Worm (Caenorhabditis elegans) whole organism, late embryonic: ENCODE measurements around the gene dlhd-1.

ENCODE experiments used
- C08G9.2 ChIP-seq: sonication (generic microtip); optimal IDR thresholded peaks from 2 replicates; lab custom pipeline; 2016; ENCODE audit warnings: mild to moderate bottlenecking, missing genetic modification characterization, moderate library complexity, missing compliant biosample characterization
- C38D4.7 ChIP-seq: fragments of 200-800 bp; sonication (Bioruptor generic); optimal IDR thresholded peaks from 2 replicates; lab custom pipeline; 2018; ENCODE audit warnings: mild to moderate bottlenecking, missing genetic modification characterization, moderate library complexity, missing compliant biosample characterization
- F13H6.1 ChIP-seq: sonication (generic microtip); optimal IDR thresholded peaks from 2 replicates; lab custom pipeline; 2016; ENCODE audit warnings: missing genetic modification characterization, missing compliant biosample characterization
- K02D7.2 ChIP-seq: sonication (generic microtip); optimal IDR thresholded peaks from 2 replicates; lab custom pipeline; 2017; ENCODE audit warnings: mild to moderate bottlenecking, missing genetic modification characterization, missing compliant biosample characterization
- Y22D7AL.16 ChIP-seq: sonication (generic microtip); optimal IDR thresholded peaks from 2 replicates; lab custom pipeline; 2016; ENCODE audit warnings: missing genetic modification characterization, missing compliant biosample characterization
- ahr-1 ChIP-seq: sonication (generic microtip); optimal IDR thresholded peaks from 2 replicates; lab custom pipeline; 2016; ENCODE audit warnings: missing genetic modification characterization, missing compliant biosample characterization
- ama-1 ChIP-seq: fragments of 150-350 bp; optimal IDR thresholded peaks from 2 replicates; lab custom pipeline; 2014
- ceh-14 ChIP-seq: sonication (generic microtip); optimal IDR thresholded peaks from 2 replicates; lab custom pipeline; 2016; ENCODE audit warnings: missing genotype, missing genetic modification characterization, missing compliant biosample characterization
- ceh-19 ChIP-seq: fragments of 200-800 bp; sonication (Bioruptor generic); optimal IDR thresholded peaks from 2 replicates; lab custom pipeline; 2018; ENCODE audit warnings: mild to moderate bottlenecking, missing genetic modification characterization, missing compliant biosample characterization
- ceh-24 ChIP-seq: sonication (generic microtip); optimal IDR thresholded peaks from 2 replicates; lab custom pipeline; 2016; ENCODE audit warnings: mild to moderate bottlenecking, missing genetic modification characterization, missing compliant biosample characterization
- ceh-45 ChIP-seq: fragments of 200-800 bp; sonication (Bioruptor generic); IDR thresholded peaks from 2 replicates; pipeline ENCODE4 v1.3.6; 2022; ENCODE audit warnings: missing genetic modification reagents, missing genetic modification characterization, missing compliant biosample characterization
- ceh-48 ChIP-seq: sonication (generic microtip); optimal IDR thresholded peaks from 2 replicates; lab custom pipeline; 2016; ENCODE audit warnings: missing genetic modification characterization, inconsistent platforms, missing compliant biosample characterization
- che-1 ChIP-seq: sonication (generic microtip); optimal IDR thresholded peaks from 2 replicates; lab custom pipeline; 2016; ENCODE audit warnings: mild to moderate bottlenecking, missing genetic modification characterization, missing compliant biosample characterization
- elt-4 ChIP-seq: sonication (generic microtip); optimal IDR thresholded peaks from 2 replicates; lab custom pipeline; 2016; ENCODE audit warnings: missing genetic modification characterization, missing compliant biosample characterization
- eyg-1 ChIP-seq: sonication (generic microtip); optimal IDR thresholded peaks from 2 replicates; lab custom pipeline; 2016; ENCODE audit warnings: missing genotype, missing genetic modification characterization, missing compliant biosample characterization
- fkh-10 ChIP-seq: fragments of 150-350 bp; optimal IDR thresholded peaks from 2 replicates; lab custom pipeline; 2014; ENCODE audit warnings: missing biosample characterization, missing genetic modification reagents, missing genetic modification characterization
- fkh-6 ChIP-seq: sonication (generic microtip); optimal IDR thresholded peaks from 2 replicates; lab custom pipeline; 2016; ENCODE audit warnings: missing genetic modification characterization, missing compliant biosample characterization
- gmeb-2 ChIP-seq: sonication (generic microtip); optimal IDR thresholded peaks from 2 replicates; lab custom pipeline; 2016; ENCODE audit warnings: missing genetic modification characterization, inconsistent platforms, missing compliant biosample characterization
- hlh-15 ChIP-seq: sonication (generic microtip); optimal IDR thresholded peaks from 2 replicates; lab custom pipeline; 2016; ENCODE audit warnings: missing genetic modification characterization, missing compliant biosample characterization
- hlh-8 ChIP-seq: sonication (generic microtip); optimal IDR thresholded peaks from 2 replicates; lab custom pipeline; 2016; ENCODE audit warnings: missing genotype, missing genetic modification characterization, missing compliant biosample characterization
- lim-6 ChIP-seq: sonication (generic microtip); optimal IDR thresholded peaks from 2 replicates; lab custom pipeline; 2016; ENCODE audit warnings: missing genetic modification characterization, missing compliant biosample characterization
- lin-11 ChIP-seq: fragments of 200-800 bp; sonication (Bioruptor generic); optimal IDR thresholded peaks from 2 replicates; lab custom pipeline; 2018; ENCODE audit warnings: mild to moderate bottlenecking, missing genetic modification characterization, missing compliant biosample characterization
- madf-2 ChIP-seq: sonication (generic microtip); optimal IDR thresholded peaks from 2 replicates; lab custom pipeline; 2017; ENCODE audit warnings: missing genetic modification characterization, missing compliant biosample characterization
- mec-3 ChIP-seq: sonication (generic microtip); optimal IDR thresholded peaks from 2 replicates; lab custom pipeline; 2016; ENCODE audit warnings: borderline replicate concordance, missing genetic modification characterization, missing compliant biosample characterization
- nhr-232 ChIP-seq: sonication (generic microtip); optimal IDR thresholded peaks from 2 replicates; lab custom pipeline; 2016; ENCODE audit warnings: missing genetic modification characterization, missing compliant biosample characterization
- odd-2 ChIP-seq: sonication (generic microtip); optimal IDR thresholded peaks from 2 replicates; lab custom pipeline; 2017; ENCODE audit warnings: antibody characterized with exemption, mild to moderate bottlenecking, missing genetic modification characterization, missing compliant biosample characterization
- pag-3 ChIP-seq: sonication (generic microtip); optimal IDR thresholded peaks from 2 replicates; lab custom pipeline; 2016; ENCODE audit warnings: missing compliant biosample characterization, missing genetic modification characterization, borderline replicate concordance
- pax-1 ChIP-seq: fragments of 150-350 bp; optimal IDR thresholded peaks from 2 replicates; lab custom pipeline; 2014; ENCODE audit warnings: missing biosample characterization, missing genetic modification characterization
- pha-2 ChIP-seq: sonication (generic microtip); optimal IDR thresholded peaks from 2 replicates; lab custom pipeline; 2017; ENCODE audit warnings: mild to moderate bottlenecking, missing genetic modification characterization, missing compliant biosample characterization
- pros-1 ChIP-seq: fragments of 150-350 bp; optimal IDR thresholded peaks from 2 replicates; lab custom pipeline; 2014; ENCODE audit warnings: missing biosample characterization, missing genetic modification reagents, missing genetic modification characterization
- rnt-1 ChIP-seq: sonication (generic microtip); optimal IDR thresholded peaks from 2 replicates; lab custom pipeline; 2016; ENCODE audit warnings: missing genetic modification characterization, missing compliant biosample characterization
- sdc-2 ChIP-seq: sonication (generic microtip); optimal IDR thresholded peaks from 2 replicates; lab custom pipeline; 2016; ENCODE audit warnings: missing genotype, missing genetic modification characterization, missing compliant biosample characterization
- syd-9 ChIP-seq: sonication (generic microtip); optimal IDR thresholded peaks from 2 replicates; lab custom pipeline; 2016; ENCODE audit warnings: mild to moderate bottlenecking, missing genetic modification characterization, moderate library complexity, missing compliant biosample characterization
- tbx-2 ChIP-seq: sonication (generic microtip); optimal IDR thresholded peaks from 2 replicates; lab custom pipeline; 2016; ENCODE audit warnings: missing genetic modification characterization, missing compliant biosample characterization
- ttx-3 ChIP-seq: sonication (generic microtip); optimal IDR thresholded peaks from 2 replicates; lab custom pipeline; 2016; ENCODE audit warnings: missing genetic modification reagents, missing genetic modification characterization, missing compliant biosample characterization
- unc-3 ChIP-seq, 2 experiments: fragments of 200-800 bp in 1 of 2; sonication (Bioruptor generic) in 1 of 2; sonication (generic microtip) in 1 of 2; conservative IDR thresholded peaks in 1 of 2; optimal IDR thresholded peaks in 1 of 2; 2 replicates each; pipeline versions ENCODE4 v1.3.6 to Lab custom; 2016 to 2022; ENCODE audit warnings: missing compliant biosample characterization in 2 of 2, missing genetic modification characterization in 2 of 2, missing genetic modification reagents in 1 of 2
- unc-55 ChIP-seq: sonication (generic microtip); optimal IDR thresholded peaks from 2 replicates; lab custom pipeline; 2017; ENCODE audit warnings: missing biosample characterization, missing genetic modification reagents, missing genetic modification characterization
- unc-86 ChIP-seq: sonication (generic microtip); optimal IDR thresholded peaks from 2 replicates; lab custom pipeline; 2016; ENCODE audit warnings: missing genetic modification characterization, missing compliant biosample characterization
- zip-5 ChIP-seq: sonication (generic microtip); optimal IDR thresholded peaks from 2 replicates; lab custom pipeline; 2016; ENCODE audit warnings: missing genetic modification characterization, missing compliant biosample characterization
- ztf-16 ChIP-seq: sonication (generic microtip); optimal IDR thresholded peaks from 2 replicates; lab custom pipeline; 2017; ENCODE audit warnings: missing genetic modification characterization, missing compliant biosample characterization

Gene dlhd-1

DNA sequence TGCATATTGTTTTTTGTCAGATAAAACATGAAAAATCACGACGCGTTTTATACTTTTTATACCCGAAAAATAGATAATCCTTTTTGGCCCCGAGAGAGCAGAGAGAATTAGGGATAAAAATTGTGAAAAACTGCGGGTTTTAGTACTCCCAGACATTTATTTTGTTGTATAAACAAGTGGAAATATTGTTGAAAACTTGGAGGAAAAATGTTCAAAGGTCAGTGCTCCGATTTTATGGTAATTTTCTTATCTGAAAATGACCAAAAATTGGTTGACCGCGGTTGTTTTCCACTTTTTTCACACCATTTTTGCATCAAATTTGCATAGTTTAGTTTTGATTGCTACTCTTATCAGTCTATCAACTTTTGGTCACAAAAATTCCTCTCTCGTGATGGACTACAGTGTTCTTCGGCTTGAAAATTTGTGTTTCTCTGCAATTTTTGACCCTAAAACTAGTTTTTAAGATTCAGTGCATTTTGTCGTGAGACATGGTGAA, at the start of gene dlhd-1:
Gene dlhd-1, minus strand, starts transcription at position 51 of the 496 bp plus-strand sequence.
- TF ChIP-seq lim-6 (tag; lab: Kevin White, UChicago) (no peak), hlh-8 (tag; lab: Kevin White, UChicago) (no peak), sdc-2 (no peak), unc-55 (GFP tag; lab: Kevin White, UChicago) (no peak), ama-1 (no peak), unc-86 (no peak), pax-1 (tag; lab: Kevin White, UChicago) (no peak), odd-2 (tag; lab: Kevin White, UChicago) (no peak), unc-3 (GFP tag; conservative IDR thresholded peaks at IDR 0.05; lab: Robert Waterston, UW) (no peak), unc-3 (tag; optimal IDR thresholded peaks at IDR 0.05; lab: Kevin White, UChicago) (no peak), ztf-16 (tag; lab: Kevin White, UChicago) (no peak), hlh-15 (no peak), Y22D7AL.16 (tag; lab: Kevin White, UChicago) (no peak)

DNA sequence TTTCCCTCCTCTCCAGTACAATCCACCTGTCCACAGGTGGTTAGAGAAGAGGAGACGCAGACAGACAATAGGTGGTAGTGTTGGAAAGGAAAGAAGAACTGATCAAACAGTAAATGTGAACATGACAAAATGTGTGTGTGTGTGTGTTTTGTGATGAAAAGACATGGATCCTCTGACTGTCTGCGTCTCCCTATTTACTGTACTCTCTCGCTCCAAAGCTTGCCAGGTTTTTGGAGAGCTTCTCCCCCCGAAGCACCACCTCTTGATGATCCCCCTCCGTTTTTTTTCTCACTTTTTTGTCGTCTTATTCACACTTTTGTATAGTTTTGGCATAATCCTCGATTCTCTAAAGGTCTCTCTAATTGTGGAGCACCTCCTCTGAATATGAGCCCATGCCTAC, 45.3 kb upstream of the dlhd-1 start:
- TF ChIP-seq F13H6.1 (tag; lab: Kevin White, UChicago) (no peak), C08G9.2 (tag; lab: Kevin White, UChicago) (no peak)

DNA sequence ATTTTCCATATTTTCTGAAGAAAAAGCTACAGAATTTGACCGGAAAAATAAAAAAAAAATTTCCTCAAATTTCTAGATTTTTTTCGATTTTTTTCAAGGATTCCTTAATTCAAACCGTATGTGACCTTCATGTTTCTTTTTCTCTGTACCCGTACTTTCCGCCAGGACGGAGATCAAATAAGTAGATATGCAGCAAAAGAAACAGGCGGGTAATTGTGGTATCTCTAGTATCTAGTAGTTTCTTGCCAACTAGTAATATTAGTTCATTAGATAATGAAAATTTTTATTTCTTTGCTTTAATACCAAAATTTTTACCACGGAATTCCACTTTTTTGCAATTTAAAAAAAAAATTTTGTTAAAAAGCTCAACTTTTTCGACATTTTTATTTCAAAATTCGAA, 42.7 kb upstream of the dlhd-1 start:
- TF ChIP-seq ceh-24 (tag; lab: Kevin White, UChicago): no peak
- TF ChIP-seq ceh-14 (tag; lab: Kevin White, UChicago): no peak
- no peak for TF ChIP-seq odd-2 (tag; lab: Kevin White, UChicago)
- no peak for TF ChIP-seq pha-2
- TF ChIP-seq madf-2 (tag; lab: Kevin White, UChicago): no peak
- no peak for TF ChIP-seq pros-1 (tag; lab: Kevin White, UChicago)
- TF ChIP-seq eyg-1 (tag; lab: Kevin White, UChicago): no peak
- TF ChIP-seq mec-3 (tag; lab: Kevin White, UChicago): no peak
- no peak for TF ChIP-seq fkh-6 (tag; lab: Kevin White, UChicago)
- no peak for TF ChIP-seq zip-5 (tag; lab: Kevin White, UChicago)

ce11 chrII:1203523-1203922, 31.6 kb upstream of the dlhd-1 start:
- TF ChIP-seq pros-1 (tag; lab: Kevin White, UChicago): no peak
- TF ChIP-seq C08G9.2 (tag; lab: Kevin White, UChicago): no peak
- no peak for TF ChIP-seq elt-4 (tag; lab: Kevin White, UChicago)
- TF ChIP-seq rnt-1 (tag; lab: Kevin White, UChicago): no peak
- no peak for TF ChIP-seq syd-9 (tag; lab: Kevin White, UChicago)
- no peak for TF ChIP-seq tbx-2 (tag; lab: Kevin White, UChicago)
- no peak for TF ChIP-seq fkh-10 (GFP tag; lab: Kevin White, UChicago)
- TF ChIP-seq pax-1 (tag; lab: Kevin White, UChicago): no peak

DNA sequence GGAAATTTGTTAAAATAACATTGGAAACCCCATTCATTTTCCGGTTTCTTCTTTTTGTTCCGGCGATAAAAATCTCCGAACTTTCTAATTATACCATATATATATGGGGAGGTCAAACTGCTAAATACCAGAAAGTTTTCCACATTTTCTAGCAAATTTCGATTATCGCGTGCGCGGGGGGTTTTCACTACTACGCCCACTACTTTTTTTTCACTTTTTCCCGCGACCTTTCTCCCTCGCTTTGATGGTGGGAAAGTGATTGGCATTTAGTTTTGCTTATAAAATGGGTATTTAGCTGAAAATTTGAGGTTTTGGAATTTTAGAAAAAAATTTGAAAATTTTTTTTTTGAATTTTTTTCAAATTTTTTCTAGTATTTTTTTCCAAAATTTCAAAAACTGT, 28.1 kb upstream of the dlhd-1 start:
- TF ChIP-seq K02D7.2 (tag; lab: Kevin White, UChicago): no peak
- TF ChIP-seq ceh-45 (GFP tag; lab: Robert Waterston, UW): no peak
- no peak for TF ChIP-seq lin-11 (tag; lab: Kevin White, UChicago)
- TF ChIP-seq gmeb-2 (tag; lab: Kevin White, UChicago): no peak
- no peak for TF ChIP-seq fkh-10 (GFP tag; lab: Kevin White, UChicago)
- no peak for TF ChIP-seq ztf-16 (tag; lab: Kevin White, UChicago)
- no peak for TF ChIP-seq hlh-15

DNA sequence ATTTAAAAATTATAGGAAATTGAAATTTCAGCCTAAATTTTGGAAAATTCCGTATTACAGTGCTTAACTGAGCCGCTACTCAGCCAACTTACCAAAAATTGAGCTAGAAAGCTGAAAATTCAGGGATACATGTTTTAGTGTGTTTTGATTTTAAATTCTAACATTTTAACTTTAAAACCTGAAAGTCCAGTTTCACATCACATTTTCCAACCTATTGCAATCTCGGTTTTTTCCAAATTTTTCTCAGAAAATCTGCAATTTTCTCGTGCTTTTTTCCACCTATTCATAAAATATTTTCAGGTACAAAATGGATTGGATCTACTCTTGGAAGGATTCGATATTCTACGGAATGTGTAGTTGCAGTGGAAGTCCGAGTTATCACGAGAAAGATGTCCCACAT, 25.1 kb upstream of the dlhd-1 start, which contains the start of gene F53A10.2:
Gene F53A10.2, plus strand, starts transcription at position 301 of the 400 bp plus-strand sequence.
- TF ChIP-seq ceh-14 (tag; lab: Kevin White, UChicago) (no peak), ceh-19 (GFP tag; lab: Kevin White, UChicago) (no peak), ceh-24 (tag; lab: Kevin White, UChicago) (no peak), F13H6.1 (tag; lab: Kevin White, UChicago) (no peak), C38D4.7 (GFP tag; lab: Kevin White, UChicago) (no peak), nhr-232 (tag; lab: Kevin White, UChicago) (no peak), pag-3 (tag; lab: Kevin White, UChicago) (no peak), hlh-8 (tag; lab: Kevin White, UChicago) (no peak), madf-2 (tag; lab: Kevin White, UChicago) (no peak), ttx-3 (no peak), ceh-48 (tag; lab: Kevin White, UChicago) (no peak), ahr-1 (tag; lab: Kevin White, UChicago) (no peak), lim-6 (tag; lab: Kevin White, UChicago) (no peak), che-1 (tag; lab: Kevin White, UChicago) (no peak), pros-1 (tag; lab: Kevin White, UChicago) (no peak), ceh-45 (GFP tag; lab: Robert Waterston, UW) (no peak)
